Fruit fly (Drosophila melanogaster) whole organism, embryonic: ENCODE results near the gene kibra.
A peak's percentile ranks its signal among the peaks of the same experiment; 100 is the strongest.

Experiments
- Ada2b ChIP-seq: fragments of 200-800 bp; sonication (Bioruptor generic); IDR thresholded peaks from 2 replicates; pipeline ENCODE4 v1.3.6; 2022; ENCODE audit warnings: missing biosample characterization, missing genetic modification characterization
- Aef1 ChIP-seq: fragments of 200-800 bp; sonication (Bioruptor generic); IDR thresholded peaks from 3 replicates; pipeline ENCODE4 v1.3.6; 2022; ENCODE audit warnings: missing biosample characterization, missing genetic modification characterization
- Atf6 ChIP-seq: fragments of 200-800 bp; sonication (Bioruptor generic); IDR thresholded peaks from 2 replicates; pipeline ENCODE4 v1.3.6; 2022; ENCODE audit warnings: missing biosample characterization, missing genetic modification characterization
- CG10366 ChIP-seq: fragments of 200-800 bp; sonication (Bioruptor generic); IDR thresholded peaks from 2 replicates; pipeline ENCODE4 v1.3.6; 2022; ENCODE audit warnings: missing biosample characterization, missing genetic modification characterization
- CG12769 ChIP-seq: fragments of 200-800 bp; sonication (Bioruptor generic); optimal IDR thresholded peaks from 2 replicates; lab custom pipeline; 2019; ENCODE audit warnings: missing biosample characterization, mild to moderate bottlenecking, missing genetic modification characterization, moderate library complexity
- CG13894 ChIP-seq: fragments of 200-800 bp; sonication (Bioruptor generic); optimal IDR thresholded peaks from 3 replicates; lab custom pipeline; 2018; ENCODE audit warnings: missing biosample characterization, mild to moderate bottlenecking, missing genetic modification characterization, moderate library complexity
- CG14965 ChIP-seq: fragments of 200-800 bp; sonication (Bioruptor generic); optimal IDR thresholded peaks from 2 replicates; lab custom pipeline; 2016; ENCODE audit warnings: missing biosample characterization, missing genetic modification characterization, borderline replicate concordance
- CG17385 ChIP-seq: fragments of 200-800 bp; sonication (Bioruptor generic); optimal IDR thresholded peaks from 3 replicates; lab custom pipeline; 2018; ENCODE audit warnings: missing biosample characterization, mild to moderate bottlenecking, missing genetic modification characterization
- CG1792 ChIP-seq: fragments of 200-800 bp; sonication (Bioruptor generic); optimal IDR thresholded peaks from 2 replicates; lab custom pipeline; 2016; ENCODE audit warnings: missing biosample characterization, missing genetic modification characterization
- CG2120 ChIP-seq: fragments of 200-800 bp; sonication (Bioruptor generic); optimal IDR thresholded peaks from 3 replicates; lab custom pipeline; 2016; ENCODE audit warnings: missing biosample characterization, missing genetic modification characterization
- CG2199 ChIP-seq: fragments of 200-800 bp; sonication (Bioruptor generic); IDR thresholded peaks from 3 replicates; pipeline ENCODE4 v1.3.6; 2022; ENCODE audit warnings: missing biosample characterization, missing genetic modification characterization
- CG31224 ChIP-seq: fragments of 200-800 bp; sonication (Bioruptor generic); IDR thresholded peaks from 2 replicates; pipeline ENCODE4 v1.3.6; 2022; ENCODE audit warnings: missing biosample characterization, missing genetic modification characterization
- CG34376 ChIP-seq: fragments of 200-800 bp; sonication (Bioruptor generic); optimal IDR thresholded peaks from 2 replicates; lab custom pipeline; 2018; ENCODE audit warnings: missing biosample characterization, mild to moderate bottlenecking, missing genetic modification characterization
- CG6654 ChIP-seq: fragments of 200-800 bp; sonication (Bioruptor generic); optimal IDR thresholded peaks from 2 replicates; lab custom pipeline; 2017; ENCODE audit warnings: missing biosample characterization, mild to moderate bottlenecking, missing genetic modification characterization
- CG7271 ChIP-seq: fragments of 200-800 bp; sonication (Bioruptor generic); optimal IDR thresholded peaks from 2 replicates; lab custom pipeline; 2018; ENCODE audit warnings: missing biosample characterization, mild to moderate bottlenecking, missing genetic modification characterization, moderate library complexity
- CG7372 ChIP-seq: fragments of 200-800 bp; sonication (Bioruptor generic); IDR thresholded peaks from 2 replicates; pipeline ENCODE4 v1.3.6; 2022; ENCODE audit warnings: missing biosample characterization, missing genetic modification characterization
- CG7556 ChIP-seq: fragments of 200-800 bp; sonication (Bioruptor generic); optimal IDR thresholded peaks from 2 replicates; lab custom pipeline; 2017; ENCODE audit warnings: missing biosample characterization, mild to moderate bottlenecking, missing genetic modification characterization
- CG7928 ChIP-seq: fragments of 200-800 bp; sonication (Bioruptor generic); optimal IDR thresholded peaks from 2 replicates; lab custom pipeline; 2017; ENCODE audit warnings: missing biosample characterization, mild to moderate bottlenecking, missing genetic modification characterization
- CG7987 ChIP-seq: fragments of 200-800 bp; sonication (Bioruptor generic); optimal IDR thresholded peaks from 2 replicates; lab custom pipeline; 2018; ENCODE audit warnings: missing biosample characterization, mild to moderate bottlenecking, missing genetic modification characterization, moderate library complexity
- CG9876 ChIP-seq: fragments of 200-800 bp; sonication (Bioruptor generic); optimal IDR thresholded peaks from 2 replicates; lab custom pipeline; 2016; ENCODE audit warnings: missing biosample characterization, missing genetic modification characterization
- Chrac-16 ChIP-seq: fragments of 200-800 bp; sonication (Bioruptor generic); optimal IDR thresholded peaks from 3 replicates; lab custom pipeline; 2016; ENCODE audit warnings: missing biosample characterization, missing genetic modification characterization
- D ChIP-seq, 2 experiments: fragments of 200-800 bp in 1 of 2; fragments of >200 bp in 1 of 2; sonication (Bioruptor generic) in 1 of 2; optimal IDR thresholded peaks; 2 replicates in 1 of 2; 3 replicates in 1 of 2; lab custom pipeline; 2017; ENCODE audit warnings: mild to moderate bottlenecking in 1 of 2, missing biosample characterization in 1 of 2, missing genetic modification characterization in 1 of 2, missing genetic modification reagents in 1 of 2
- Ets65A ChIP-seq: fragments of 200-800 bp; sonication (Bioruptor generic); peaks from one replicate; lab custom pipeline; 2016; ENCODE audit warnings: missing biosample characterization, missing genetic modification characterization
- Fer3 ChIP-seq: fragments of 200-800 bp; sonication (Bioruptor generic); optimal IDR thresholded peaks from 2 replicates; lab custom pipeline; 2018; ENCODE audit warnings: missing biosample characterization, mild to moderate bottlenecking, missing genetic modification characterization, moderate library complexity
- HLHmδ ChIP-seq: fragments of 200-800 bp; sonication (Bioruptor generic); optimal IDR thresholded peaks from 2 replicates; lab custom pipeline; 2018; ENCODE audit warnings: missing biosample characterization, mild to moderate bottlenecking, missing genetic modification characterization, moderate library complexity
- Hr51 ChIP-seq, 2 experiments: fragments of 200-800 bp; sonication (Bioruptor generic); optimal IDR thresholded peaks; 2 replicates in 1 of 2; 3 replicates in 1 of 2; lab custom pipeline; 2016 to 2018; ENCODE audit warnings: missing biosample characterization in 2 of 2, missing genetic modification characterization in 2 of 2, mild to moderate bottlenecking in 1 of 2, moderate library complexity in 1 of 2
- Hr78 ChIP-seq, 2 experiments: fragments of 200-800 bp in 1 of 2; fragments of >200 bp in 1 of 2; sonication (Bioruptor generic) in 1 of 2; optimal IDR thresholded peaks; 2 replicates each; lab custom pipeline; 2017 to 2019; ENCODE audit warnings: missing biosample characterization in 2 of 2, missing genetic modification characterization in 2 of 2, mild to moderate bottlenecking in 1 of 2, moderate library complexity in 1 of 2
- MBD-R2 ChIP-seq: fragments of 200-800 bp; sonication (Bioruptor generic); IDR thresholded peaks from 2 replicates; pipeline ENCODE4 v1.3.6; 2022; ENCODE audit warnings: missing biosample characterization, missing genetic modification characterization
- Med ChIP-seq: fragments of 200-800 bp; sonication (Bioruptor generic); peaks from one replicate; lab custom pipeline; 2016; ENCODE audit warnings: missing biosample characterization, missing genetic modification characterization, mild to moderate bottlenecking, inconsistent platforms, moderate library complexity
- Pdp1 ChIP-seq, 2 experiments: fragments of 200-800 bp; sonication (Bioruptor generic); optimal IDR thresholded peaks; 3 replicates each; lab custom pipeline; 2016; ENCODE audit warnings: missing biosample characterization in 2 of 2, missing genetic modification characterization in 2 of 2, mild to moderate bottlenecking in 1 of 2, moderate library complexity in 1 of 2
- Ptx1 ChIP-seq: fragments of 200-800 bp; sonication (Bioruptor generic); IDR thresholded peaks from 2 replicates; pipeline ENCODE4 v1.3.6; 2022; ENCODE audit warnings: missing biosample characterization, missing genetic modification characterization
- Rx ChIP-seq: fragments of 200-800 bp; sonication (Bioruptor generic); IDR thresholded peaks from 2 replicates; pipeline ENCODE4 v1.3.6; 2022; ENCODE audit warnings: missing biosample characterization, missing genetic modification characterization
- Sox102F ChIP-seq: fragments of 200-800 bp; sonication (Bioruptor generic); optimal IDR thresholded peaks from 2 replicates; lab custom pipeline; 2018; ENCODE audit warnings: missing biosample characterization, mild to moderate bottlenecking, missing genetic modification characterization, moderate library complexity
- abd-A ChIP-seq: fragments of 200-800 bp; sonication (Bioruptor generic); optimal IDR thresholded peaks from 3 replicates; lab custom pipeline; 2019; ENCODE audit warnings: missing biosample characterization, mild to moderate bottlenecking, missing genetic modification characterization, moderate library complexity
- aop ChIP-seq: fragments of 200-800 bp; sonication (Bioruptor generic); IDR thresholded peaks from 2 replicates; pipeline ENCODE4 v1.3.6; 2022; ENCODE audit warnings: missing biosample characterization, missing genetic modification characterization
- caup ChIP-seq: fragments of 200-800 bp; sonication (Bioruptor generic); optimal IDR thresholded peaks from 3 replicates; lab custom pipeline; 2017; ENCODE audit warnings: missing biosample characterization, mild to moderate bottlenecking, missing genetic modification characterization, moderate library complexity; ENCODE audit not compliant: severe bottlenecking
- chinmo ChIP-seq: fragments of 200-800 bp; sonication (Bioruptor generic); IDR thresholded peaks from 4 replicates; pipeline ENCODE4 v1.3.6; 2022; ENCODE audit warnings: missing biosample characterization, missing genetic modification characterization; ENCODE audit not compliant: partially characterized antibody
- cwo ChIP-seq: fragments of 200-800 bp; sonication (Bioruptor generic); optimal IDR thresholded peaks from 3 replicates; lab custom pipeline; 2017; ENCODE audit warnings: missing biosample characterization, missing genetic modification characterization, mild to moderate bottlenecking, moderate library complexity, missing genetic modification reagents
- da ChIP-seq: fragments of 200-800 bp; sonication (Bioruptor generic); optimal IDR thresholded peaks from 2 replicates; lab custom pipeline; 2016; ENCODE audit warnings: missing biosample characterization, missing genetic modification characterization
- dysf ChIP-seq: fragments of 200-800 bp; sonication (Bioruptor generic); IDR thresholded peaks from 3 replicates; pipeline ENCODE4 v1.3.6; 2022; ENCODE audit warnings: missing biosample characterization, missing genetic modification characterization
- exex ChIP-seq: fragments of 200-800 bp; sonication (Bioruptor generic); optimal IDR thresholded peaks from 4 replicates; lab custom pipeline; 2018; ENCODE audit warnings: missing biosample characterization, mild to moderate bottlenecking, missing genetic modification characterization, moderate library complexity
- gem ChIP-seq: fragments of 200-800 bp; sonication (Bioruptor generic); optimal IDR thresholded peaks from 2 replicates; lab custom pipeline; 2019; ENCODE audit warnings: missing biosample characterization, mild to moderate bottlenecking, missing genetic modification characterization, moderate library complexity
- jing ChIP-seq: fragments of 200-800 bp; sonication (Bioruptor generic); optimal IDR thresholded peaks from 2 replicates; lab custom pipeline; 2018; ENCODE audit warnings: missing biosample characterization, mild to moderate bottlenecking, missing genetic modification characterization
- sd ChIP-seq: fragments of 200-800 bp; sonication (Bioruptor generic); optimal IDR thresholded peaks from 3 replicates; lab custom pipeline; 2018; ENCODE audit warnings: missing biosample characterization, mild to moderate bottlenecking, missing genetic modification characterization, moderate library complexity
- sug ChIP-seq: fragments of 200-800 bp; optimal IDR thresholded peaks from 2 replicates; lab custom pipeline; 2019; ENCODE audit warnings: missing biosample characterization, mild to moderate bottlenecking, missing genetic modification characterization, moderate library complexity
- tio ChIP-seq: fragments of 200-800 bp; sonication (Bioruptor generic); optimal IDR thresholded peaks from 2 replicates; lab custom pipeline; 2017; ENCODE audit warnings: missing biosample characterization, missing genetic modification characterization, inconsistent platforms
- vvl ChIP-seq: fragments of 200-800 bp; sonication (Bioruptor generic); IDR thresholded peaks from 2 replicates; pipeline ENCODE4 v1.3.6; 2022; ENCODE audit warnings: missing biosample characterization, missing genetic modification characterization
- zfh1 ChIP-seq: fragments of 200-800 bp; sonication (Bioruptor generic); IDR thresholded peaks from 3 replicates; pipeline ENCODE4 v1.3.6; 2022; ENCODE audit warnings: missing biosample characterization, missing genetic modification characterization

The kibra gene

DNA sequence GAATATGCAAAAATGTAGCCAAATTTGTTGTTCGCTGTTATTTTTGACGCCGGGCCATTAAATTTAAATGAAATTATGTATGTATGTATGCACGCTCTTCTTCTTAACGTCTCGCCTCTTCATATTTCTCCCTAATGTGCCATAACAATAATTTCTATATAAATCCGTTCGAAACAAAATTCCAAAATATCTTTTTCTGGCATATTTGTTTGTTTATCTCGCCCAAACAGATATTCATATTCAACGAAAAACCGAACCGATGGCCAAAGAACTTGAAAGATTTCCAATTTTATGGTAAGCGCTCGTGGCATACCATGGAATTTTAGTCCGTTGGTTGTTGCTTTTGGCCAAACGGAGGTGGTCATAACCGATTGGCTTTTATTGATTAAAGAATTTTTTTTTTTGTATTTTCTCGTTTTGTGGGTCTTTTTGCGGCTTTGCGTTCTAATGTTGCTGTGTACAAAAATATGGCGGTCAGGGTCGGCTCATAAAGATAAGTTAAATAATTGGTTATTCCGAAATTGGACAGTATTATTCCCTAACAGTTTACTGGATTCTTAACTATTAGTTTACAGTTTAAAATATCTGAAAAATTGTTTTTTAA is 10.8 kb downstream of the kibra start:
- peak; percentile 51 for TF ChIP-seq abd-A (tag; lab: Kevin White, UChicago)
- no peak for TF ChIP-seq CG6654
- TF ChIP-seq sug (tag; lab: Kevin White, UChicago), result peak; percentile 60
- TF ChIP-seq aop (GFP tag; lab: Robert Waterston, UW), result no peak
- peak; percentile 58 for TF ChIP-seq CG13894
- TF ChIP-seq vvl (GFP tag; lab: Robert Waterston, UW), result peak; percentile 52; the same call in 1 of the 2 replicates
- TF ChIP-seq HLHmδ (GFP tag; lab: Kevin White, UChicago), result no peak
- TF ChIP-seq CG12769 (tag; lab: Kevin White, UChicago), result peak; percentile 15
- TF ChIP-seq CG7372 (GFP tag; lab: Robert Waterston, UW), result no peak
- no peak for TF ChIP-seq Ada2b
- no peak for TF ChIP-seq CG31224 (GFP tag; lab: Robert Waterston, UW)
- TF ChIP-seq CG1792, result no peak
- peak; percentile 96 for TF ChIP-seq sd
- peak; percentile 17 for TF ChIP-seq CG17385
- no peak for TF ChIP-seq jing (GFP tag; lab: Kevin White, UChicago)
- TF ChIP-seq MBD-R2 (GFP tag; lab: Robert Waterston, UW), result no peak
- 0 out of 2 replicates have a peak, but pooled peaks have one; percentile 31 for TF ChIP-seq Atf6 (GFP tag; lab: Robert Waterston, UW)
- TF ChIP-seq Fer3, result no peak
- no peak for TF ChIP-seq CG14965 (GFP tag; lab: Kevin White, UChicago)
- TF ChIP-seq Pdp1 (GFP tag; optimal IDR thresholded peaks at IDR 0.05; lab: Kevin White, UChicago), result peak in 1 of 2 experiments; percentile 17
- TF ChIP-seq exex (tag; lab: Kevin White, UChicago), result peak; percentile 69
- TF ChIP-seq Med (GFP tag; lab: Kevin White, UChicago), result peak; percentile 12
- TF ChIP-seq chinmo (GFP tag; lab: Robert Waterston, UW), result 0 out of 4 replicates have a peak, but pooled peaks have one; percentile 40
- TF ChIP-seq CG2199, result peak; percentile 56; the same call in 1 of the 3 replicates
- TF ChIP-seq zfh1 (GFP tag; lab: Robert Waterston, UW), result no peak
- TF ChIP-seq tio (GFP tag; lab: Kevin White, UChicago), result no peak
- TF ChIP-seq CG9876, result no peak
- no peak for TF ChIP-seq CG7271 (tag; lab: Kevin White, UChicago)

DNA sequence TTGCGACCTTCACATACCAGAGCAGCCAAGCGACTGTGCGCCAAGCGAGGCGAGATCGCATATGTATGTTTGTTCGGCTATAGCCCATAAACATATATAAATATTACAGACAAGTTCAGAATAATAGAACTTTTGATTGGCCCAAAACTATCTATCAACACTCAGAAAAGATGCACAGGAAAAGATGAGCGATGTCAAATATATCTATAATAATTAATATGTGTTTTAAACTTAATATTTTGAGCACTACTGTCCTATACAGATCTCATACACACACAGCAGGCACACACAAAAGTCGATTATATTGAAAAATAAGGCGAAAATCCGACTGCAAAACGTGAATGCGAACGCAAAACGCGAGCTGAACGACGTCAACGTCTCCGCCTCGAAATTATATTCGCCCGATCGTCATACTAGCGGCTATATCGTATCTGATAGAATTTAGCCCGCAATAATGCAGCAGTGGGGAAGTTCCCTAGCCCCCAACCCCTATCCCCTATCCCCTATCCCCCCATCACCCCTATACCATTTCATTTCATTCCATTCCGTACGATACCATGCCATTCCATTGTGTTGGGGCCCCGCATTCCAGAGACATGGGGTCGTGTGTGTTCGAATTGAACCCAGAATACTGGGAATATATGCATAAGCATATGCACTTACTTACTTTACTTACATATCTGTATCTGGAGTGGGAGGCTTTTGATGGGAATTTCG is 12.5 kb downstream of the kibra start:
- TF ChIP-seq CG7556 (peak; percentile 16), D (optimal IDR thresholded peaks at IDR 0.05; lab: Kevin White, UChicago) (no peak), D (GFP tag; optimal IDR thresholded peaks at IDR 0.05; lab: Kevin White, UChicago) (no peak), dysf (GFP tag; lab: Robert Waterston, UW) (peak; percentile 62; the same call in 2 of the 3 replicates), caup (peak; percentile 35), Ets65A (GFP tag; lab: Kevin White, UChicago) (peak; percentile 69), CG7987 (GFP tag; lab: Kevin White, UChicago) (no peak), Ptx1 (GFP tag; lab: Robert Waterston, UW) (peak; percentile 47; the same call in 1 of the 2 replicates), CG10366 (GFP tag; lab: Robert Waterston, UW) (peak; percentile 33), Aef1 (peak; percentile 44; the same call in 1 of the 3 replicates), cwo (GFP tag; lab: Kevin White, UChicago) (peak; percentile 49), Hr78 (GFP tag; optimal IDR thresholded peaks at IDR 0.05; lab: Kevin White, UChicago) (peak in 1 of 2 experiments; percentile 20), Chrac-16 (GFP tag; lab: Kevin White, UChicago) (no peak), CG7928 (GFP tag; lab: Kevin White, UChicago) (peak; percentile 28), da (no peak), Rx (GFP tag; lab: Robert Waterston, UW) (no peak), Hr51 (GFP tag; optimal IDR thresholded peaks at IDR 0.05; lab: Kevin White, UChicago) (peak in 1 of 2 experiments; percentile 9), gem (peak; percentile 44), CG34376 (GFP tag; lab: Kevin White, UChicago) (no peak), CG2120 (peak; percentile 19), Sox102F (GFP tag; lab: Kevin White, UChicago) (no peak)
